Worm (Caenorhabditis elegans) whole organism, L3 larva: ENCODE results near the gene K02H11.9.

Source experiments
- ama-1 ChIP-seq: fragments of 150-350 bp; optimal IDR thresholded peaks from 2 replicates; lab custom pipeline; 2018
- daf-12 ChIP-seq: fragments of 150-350 bp; optimal IDR thresholded peaks from 2 replicates; lab custom pipeline; 2014; ENCODE audit warnings: missing biosample characterization, missing genetic modification reagents, missing genetic modification characterization
- elt-2 ChIP-seq: sonication (generic microtip); optimal IDR thresholded peaks from 2 replicates; lab custom pipeline; 2016; ENCODE audit warnings: missing genetic modification reagents, mild to moderate bottlenecking, missing genetic modification characterization, missing compliant biosample characterization
- fos-1 ChIP-seq: fragments of 150-350 bp; optimal IDR thresholded peaks from 2 replicates; lab custom pipeline; 2014; ENCODE audit warnings: missing biosample characterization, missing genetic modification characterization
- hmg-11 ChIP-seq: sonication (generic microtip); optimal IDR thresholded peaks from 2 replicates; lab custom pipeline; 2016; ENCODE audit warnings: missing genetic modification characterization, missing compliant biosample characterization
- jun-1 ChIP-seq: fragments of 150-350 bp; optimal IDR thresholded peaks from 2 replicates; lab custom pipeline; 2014; ENCODE audit warnings: missing biosample characterization, missing genetic modification reagents, missing genetic modification characterization
- nhr-11 ChIP-seq: fragments of 150-350 bp; optimal IDR thresholded peaks from 2 replicates; lab custom pipeline; 2014; ENCODE audit warnings: missing biosample characterization, missing genetic modification characterization
- nhr-12 ChIP-seq: fragments of 150-350 bp; optimal IDR thresholded peaks from 2 replicates; lab custom pipeline; 2014; ENCODE audit warnings: missing biosample characterization, missing genetic modification characterization
- nhr-237 ChIP-seq: fragments of 150-350 bp; optimal IDR thresholded peaks from 2 replicates; lab custom pipeline; 2014; ENCODE audit warnings: missing biosample characterization, missing genetic modification characterization
- skn-1 ChIP-seq: fragments of 150-350 bp; optimal IDR thresholded peaks from 2 replicates; lab custom pipeline; 2014; ENCODE audit warnings: missing biosample characterization, missing genetic modification characterization
- unc-62 ChIP-seq: fragments of 150-350 bp; sonication (generic microtip); optimal IDR thresholded peaks from 4 replicates; lab custom pipeline; 2014; ENCODE audit warnings: missing biosample characterization, missing genetic modification reagents, missing genetic modification characterization
- ztf-11 ChIP-seq: fragments of 150-350 bp; optimal IDR thresholded peaks from 2 replicates; lab custom pipeline; 2014; ENCODE audit warnings: missing biosample characterization, missing genetic modification characterization

DNA sequence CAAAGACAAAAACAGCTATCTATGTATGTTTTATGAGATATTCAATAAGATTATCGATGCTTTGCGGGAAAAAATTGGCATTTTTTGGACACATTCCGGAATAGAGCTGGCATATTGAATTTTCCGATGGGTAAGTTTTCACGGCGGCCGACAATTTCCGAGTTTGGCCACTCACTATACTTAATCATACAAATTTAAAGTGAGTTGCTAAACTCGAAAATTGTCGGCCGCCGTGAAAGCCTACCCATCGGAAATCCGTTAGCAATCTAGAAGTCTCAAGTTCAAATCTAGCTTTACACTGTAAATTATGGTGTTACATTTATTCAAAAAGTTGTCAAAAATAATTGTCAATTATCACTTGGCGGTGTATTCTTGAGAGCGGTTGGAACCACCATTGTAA is 13.8 kb upstream of the K02H11.9 start:
- TF ChIP-seq jun-1 (no peak), fos-1 (tag; lab: Kevin White, UChicago) (no peak), nhr-11 (tag; lab: Kevin White, UChicago) (no peak), daf-12 (tag; lab: Kevin White, UChicago) (no peak), hmg-11 (tag; lab: Kevin White, UChicago) (no peak), nhr-237 (tag; lab: Kevin White, UChicago) (no peak), ama-1 (no peak), unc-62 (GFP tag; lab: Kevin White, UChicago) (no peak), ztf-11 (tag; lab: Kevin White, UChicago) (no peak), elt-2 (tag; lab: Kevin White, UChicago) (no peak), skn-1 (no peak), nhr-12 (no peak)
